Worm (Caenorhabditis elegans) whole organism, L4 larva: ENCODE data around the gene grld-1.

Source experiments
- D1046.2 ChIP-seq: fragments of 200-800 bp; sonication (Bioruptor generic); IDR thresholded peaks from 2 replicates; pipeline ENCODE4 v1.3.6; 2022; ENCODE audit warnings: missing genetic modification characterization, missing compliant biosample characterization
- F10B5.3 ChIP-seq: sonication (generic microtip); optimal IDR thresholded peaks from 2 replicates; lab custom pipeline; 2016; ENCODE audit warnings: mild to moderate bottlenecking, missing genetic modification characterization, missing compliant biosample characterization
- F26F4.8 ChIP-seq: fragments of 200-800 bp; sonication (Bioruptor generic); conservative IDR thresholded peaks from 2 replicates; pipeline ENCODE4 v1.3.6; 2022; ENCODE audit warnings: missing genetic modification characterization, missing compliant biosample characterization
- F44E2.7 ChIP-seq: fragments of 200-800 bp; sonication (Bioruptor generic); IDR thresholded peaks from 2 replicates; pipeline ENCODE4 v2.1.2; 2022; ENCODE audit warnings: missing genetic modification characterization, missing compliant biosample characterization
- Y48G9A.11 ChIP-seq: fragments of 200-800 bp; sonication (Bioruptor generic); IDR thresholded peaks from 2 replicates; pipeline ENCODE4 v1.3.6; 2022; ENCODE audit warnings: missing genetic modification reagents, missing genetic modification characterization, missing compliant biosample characterization
- aly-2 ChIP-seq: sonication (generic microtip); optimal IDR thresholded peaks from 2 replicates; lab custom pipeline; 2018; ENCODE audit warnings: missing biosample characterization, missing genetic modification characterization
- attf-4 ChIP-seq: sonication (generic microtip); optimal IDR thresholded peaks from 3 replicates; lab custom pipeline; 2017; ENCODE audit warnings: missing biosample characterization, missing genetic modification characterization
- ceh-44 ChIP-seq: fragments of 200-800 bp; sonication (Bioruptor generic); IDR thresholded peaks from 2 replicates; pipeline ENCODE4 v1.3.6; 2022; ENCODE audit warnings: missing genetic modification reagents, missing genetic modification characterization, missing compliant biosample characterization
- ceh-62 ChIP-seq: sonication (generic microtip); optimal IDR thresholded peaks from 2 replicates; lab custom pipeline; 2017; ENCODE audit warnings: missing biosample characterization, missing genetic modification characterization
- ces-1 ChIP-seq: fragments of 150-350 bp; sonication (generic microtip); optimal IDR thresholded peaks from 4 replicates; lab custom pipeline; 2014; ENCODE audit warnings: missing biosample characterization, missing genetic modification reagents, missing genetic modification characterization
- ctbp-1 ChIP-seq: fragments of 200-800 bp; sonication (Bioruptor generic); IDR thresholded peaks from 2 replicates; pipeline ENCODE4 v1.3.6; 2022; ENCODE audit warnings: missing genetic modification reagents, missing genetic modification characterization, missing compliant biosample characterization
- daf-8 ChIP-seq: fragments of 200-800 bp; sonication (Bioruptor generic); IDR thresholded peaks from 2 replicates; pipeline ENCODE4 v1.3.6; 2022; ENCODE audit warnings: missing genetic modification characterization, missing compliant biosample characterization
- fkh-10 ChIP-seq: fragments of 150-350 bp; optimal IDR thresholded peaks from 2 replicates; lab custom pipeline; 2014; ENCODE audit warnings: missing biosample characterization, missing genetic modification reagents, missing genetic modification characterization
- fos-1 ChIP-seq: fragments of 150-350 bp; optimal IDR thresholded peaks from 2 replicates; lab custom pipeline; 2014; ENCODE audit warnings: missing biosample characterization, missing genetic modification characterization
- hif-1 ChIP-seq, 2 experiments: sonication (generic microtip); optimal IDR thresholded peaks; 2 replicates each; lab custom pipeline; 2016 to 2017; ENCODE audit warnings: missing compliant biosample characterization in 2 of 2, missing genetic modification characterization in 2 of 2, missing genetic modification reagents in 2 of 2, missing genotype in 2 of 2, mild to moderate bottlenecking in 1 of 2
- lim-7 ChIP-seq: fragments of 200-800 bp; sonication (Bioruptor generic); IDR thresholded peaks from 2 replicates; pipeline ENCODE4 v1.3.6; 2022; ENCODE audit warnings: missing genetic modification characterization, missing compliant biosample characterization
- lin-15B ChIP-seq: fragments of 150-350 bp; sonication (generic microtip); optimal IDR thresholded peaks from 3 replicates; lab custom pipeline; 2014; ENCODE audit warnings: missing biosample characterization, missing genetic modification characterization
- lin-39 ChIP-seq: fragments of 150-350 bp; optimal IDR thresholded peaks from 2 replicates; lab custom pipeline; 2014; ENCODE audit warnings: missing biosample characterization, missing genetic modification reagents, missing genetic modification characterization
- lir-3 ChIP-seq: sonication (generic microtip); optimal IDR thresholded peaks from 2 replicates; lab custom pipeline; 2016; ENCODE audit warnings: mild to moderate bottlenecking, missing genetic modification characterization, missing compliant biosample characterization
- lsy-2 ChIP-seq, 2 experiments: fragments of 150-350 bp in 1 of 2; sonication (generic microtip) in 1 of 2; optimal IDR thresholded peaks; 2 replicates each; lab custom pipeline; 2014 to 2017; ENCODE audit warnings: missing biosample characterization in 2 of 2, missing genetic modification characterization in 2 of 2
- madf-9 ChIP-seq: fragments of 200-800 bp; sonication (Bioruptor generic); conservative IDR thresholded peaks from 2 replicates; pipeline ENCODE4 v1.3.6; 2022; ENCODE audit warnings: missing genetic modification reagents, missing genetic modification characterization, missing compliant biosample characterization
- mdl-1 ChIP-seq, 2 experiments: fragments of 150-350 bp in 1 of 2; sonication (generic microtip) in 1 of 2; optimal IDR thresholded peaks; 2 replicates each; lab custom pipeline; 2014 to 2017; ENCODE audit warnings: missing biosample characterization in 2 of 2, missing genetic modification characterization in 2 of 2
- mdt-29 ChIP-seq: fragments of 200-800 bp; sonication (Bioruptor generic); IDR thresholded peaks from 2 replicates; pipeline ENCODE4 v1.3.6; 2022; ENCODE audit warnings: missing genetic modification reagents, missing genetic modification characterization, missing compliant biosample characterization
- nhr-10 ChIP-seq: fragments of 150-350 bp; optimal IDR thresholded peaks from 2 replicates; lab custom pipeline; 2014; ENCODE audit warnings: missing biosample characterization, missing genetic modification characterization
- nhr-25 ChIP-seq: sonication (generic microtip); optimal IDR thresholded peaks from 2 replicates; lab custom pipeline; 2017; ENCODE audit warnings: missing genetic modification characterization, mild to moderate bottlenecking, missing compliant biosample characterization, antibody characterized with exemption, moderate library complexity, borderline replicate concordance; ENCODE audit not compliant: insufficient read depth
- nhr-77 ChIP-seq: fragments of 150-350 bp; optimal IDR thresholded peaks from 2 replicates; lab custom pipeline; 2014; ENCODE audit warnings: missing biosample characterization, missing genetic modification characterization
- pqm-1 ChIP-seq: sonication (generic microtip); optimal IDR thresholded peaks from 2 replicates; lab custom pipeline; 2017; ENCODE audit warnings: missing biosample characterization, missing genetic modification characterization
- skn-1 ChIP-seq: fragments of 150-350 bp; optimal IDR thresholded peaks from 2 replicates; lab custom pipeline; 2014; ENCODE audit warnings: missing biosample characterization, missing genetic modification characterization
- spr-3 ChIP-seq: fragments of 200-800 bp; sonication (Bioruptor generic); optimal IDR thresholded peaks from 2 replicates; lab custom pipeline; 2018; ENCODE audit warnings: mild to moderate bottlenecking, missing genetic modification characterization, missing compliant biosample characterization
- tra-1 ChIP-seq: fragments of 200-800 bp; sonication (Bioruptor generic); IDR thresholded peaks from 2 replicates; pipeline ENCODE4 v1.3.6; 2022; ENCODE audit warnings: missing genetic modification reagents, missing genetic modification characterization, missing compliant biosample characterization
- unc-130 ChIP-seq: sonication (generic microtip); optimal IDR thresholded peaks from 2 replicates; lab custom pipeline; 2016; ENCODE audit warnings: missing genetic modification reagents, missing genetic modification characterization, missing compliant biosample characterization
- unc-39 ChIP-seq: sonication (generic microtip); optimal IDR thresholded peaks from 2 replicates; lab custom pipeline; 2017; ENCODE audit warnings: missing biosample characterization, missing genetic modification characterization
- unc-62 ChIP-seq, 3 experiments: fragments of 150-350 bp in 1 of 3; sonication (generic microtip); optimal IDR thresholded peaks in 2 of 3; peaks in 1 of 3; 1 replicate in 1 of 3; 2 replicates in 2 of 3; lab custom pipeline; 2014 to 2017; ENCODE audit warnings: missing biosample characterization in 3 of 3, missing genetic modification characterization in 3 of 3, missing genetic modification reagents in 3 of 3, missing genotype in 1 of 3
- vab-7 ChIP-seq: fragments of 200-800 bp; sonication (Bioruptor generic); IDR thresholded peaks from 2 replicates; pipeline ENCODE4 v1.3.6; 2022; ENCODE audit warnings: missing genetic modification reagents, missing genetic modification characterization, missing compliant biosample characterization
- zag-1 ChIP-seq: fragments of 150-350 bp; optimal IDR thresholded peaks from 2 replicates; lab custom pipeline; 2014; ENCODE audit warnings: missing biosample characterization, missing genetic modification characterization
- ztf-11 ChIP-seq: fragments of 150-350 bp; optimal IDR thresholded peaks from 2 replicates; lab custom pipeline; 2014; ENCODE audit warnings: missing biosample characterization, missing genetic modification characterization

The grld-1 gene

DNA sequence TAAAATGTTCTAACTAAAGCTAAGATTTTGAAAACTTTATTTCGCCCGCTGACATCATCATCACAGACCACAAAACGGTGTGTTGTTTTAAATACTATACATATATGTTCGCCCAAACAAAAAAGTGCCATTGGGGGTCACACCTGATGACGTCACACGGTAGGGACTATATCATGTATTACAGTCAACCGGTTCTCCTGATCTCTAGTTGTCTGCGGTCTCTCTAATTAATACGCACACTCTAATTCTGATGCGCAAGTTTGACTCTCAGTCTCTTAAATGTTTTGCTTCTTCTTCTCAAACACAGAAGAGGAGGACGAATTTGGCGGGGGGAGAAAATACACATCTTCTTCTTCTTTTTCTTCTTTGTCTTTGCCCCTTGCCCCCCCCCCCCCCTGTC is 22.9 kb downstream of the grld-1 start (continued):
- TF ChIP-seq fos-1 (tag; lab: Kevin White, UChicago) (no peak), ces-1 (GFP tag; lab: Kevin White, UChicago) (no peak), ceh-62 (no peak), tra-1 (GFP tag; lab: Robert Waterston, UW) (peak; percentile 30; the same call in 1 of the 2 replicates), lin-39 (no peak), unc-62 (GFP tag; optimal IDR thresholded peaks at IDR 0.05 in 1 of 2; lab: Kevin White, UChicago) (peak in 1 of 2 experiments; percentile 85), unc-62 (tag; optimal IDR thresholded peaks at IDR 0.05; lab: Kevin White, UChicago) (no peak), nhr-10 (tag; lab: Kevin White, UChicago) (no peak), lsy-2 (tag; optimal IDR thresholded peaks at IDR 0.05; lab: Kevin White, UChicago) (peak in 1 of 2 experiments; percentile 29)
- TF ChIP-seq, all 104 proteins: peak for 14

DNA sequence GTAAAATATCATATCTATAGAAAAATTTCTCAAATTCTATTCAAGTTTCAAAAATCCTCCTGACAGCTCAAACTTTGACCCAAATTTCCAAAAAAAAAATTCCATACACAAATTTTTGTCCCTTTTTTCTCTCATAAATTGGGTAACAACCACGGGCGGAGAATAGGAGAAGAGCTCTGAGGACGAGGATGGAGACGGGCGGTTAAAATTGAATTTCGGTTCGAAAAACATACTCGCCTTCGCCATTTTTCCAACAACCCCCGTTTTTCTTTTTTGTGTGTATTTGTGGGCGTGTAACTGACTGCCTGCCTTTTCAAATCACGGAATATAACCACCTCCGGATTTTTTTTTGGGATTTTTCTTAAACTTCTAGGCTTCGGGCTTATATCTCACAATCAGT is 28.1 kb downstream of the grld-1 start:
- TF ChIP-seq ces-1 (GFP tag; lab: Kevin White, UChicago): peak; percentile 18
- peak; percentile 18 for TF ChIP-seq fkh-10 (GFP tag; lab: Kevin White, UChicago)
- no peak for TF ChIP-seq F44E2.7 (GFP tag; lab: Robert Waterston, UW)
- no peak for TF ChIP-seq mdt-29 (GFP tag; lab: Robert Waterston, UW)
- TF ChIP-seq F26F4.8 (GFP tag; lab: Robert Waterston, UW): no peak
- no peak for TF ChIP-seq nhr-25 (tag; lab: Kevin White, UChicago)
- no peak for TF ChIP-seq pqm-1 (tag; lab: Kevin White, UChicago)

DNA sequence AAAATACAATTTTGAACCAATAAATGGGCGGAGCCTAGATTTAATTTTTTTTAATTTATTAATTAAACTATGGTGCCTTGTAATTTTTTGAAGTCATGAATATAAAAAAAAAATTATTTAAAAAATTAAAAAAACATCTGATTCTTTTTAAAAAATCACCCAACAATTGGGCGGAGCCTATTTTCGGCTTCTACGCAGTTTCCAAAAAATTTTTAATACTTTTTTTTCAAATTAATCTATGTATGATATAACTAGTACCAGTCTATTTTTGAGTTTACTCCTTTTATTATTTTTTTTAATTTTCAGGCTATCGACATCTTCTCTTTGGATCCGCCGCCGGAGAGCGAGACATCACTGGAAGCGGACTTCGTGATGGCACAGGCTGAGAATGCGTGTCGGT is 34.1 kb downstream of the grld-1 start, which contains the start of gene tpa-1:
TSS of gene tpa-1 (plus strand) at position 301 of the 400 bp plus-strand sequence.
- no peak for TF ChIP-seq lim-7 (GFP tag; lab: Robert Waterston, UW)
- TF ChIP-seq Y48G9A.11 (GFP tag; lab: Robert Waterston, UW): no peak
- TF ChIP-seq attf-4: no peak
- no peak for TF ChIP-seq unc-130 (GFP tag; lab: Kevin White, UChicago)

DNA sequence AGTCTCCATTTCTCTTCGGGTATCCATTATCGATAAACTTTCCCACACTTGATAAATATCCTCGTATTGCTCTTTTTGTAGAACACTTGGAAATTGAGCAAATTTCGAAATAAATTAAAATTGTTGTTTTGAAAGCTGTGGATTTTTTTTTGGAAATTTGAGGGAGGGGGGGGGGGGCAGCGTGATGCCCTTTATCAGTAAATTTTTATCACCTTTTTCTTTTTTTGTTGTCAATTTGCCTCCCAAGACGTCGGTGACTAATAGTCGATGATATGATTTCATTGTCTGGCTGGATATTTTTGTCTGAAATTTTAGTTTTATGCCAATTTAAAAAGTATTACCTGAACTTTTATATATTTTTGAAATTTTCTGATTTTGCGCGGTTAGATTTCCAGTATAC is 35.7 kb downstream of the grld-1 start, which contains the start of gene scl-23:
TSS of gene scl-23 (minus strand) at position 101 of the 400 bp plus-strand sequence.
- no peak for TF ChIP-seq madf-9 (GFP tag; lab: Robert Waterston, UW)
- TF ChIP-seq ceh-44 (GFP tag; lab: Robert Waterston, UW): no peak
- TF ChIP-seq mdl-1 (tag; optimal IDR thresholded peaks at IDR 0.05; lab: Kevin White, UChicago): no peak
- TF ChIP-seq hif-1 (tag; optimal IDR thresholded peaks at IDR 0.05; lab: Kevin White, UChicago): no peak
- no peak for TF ChIP-seq ctbp-1 (GFP tag; lab: Robert Waterston, UW)

DNA sequence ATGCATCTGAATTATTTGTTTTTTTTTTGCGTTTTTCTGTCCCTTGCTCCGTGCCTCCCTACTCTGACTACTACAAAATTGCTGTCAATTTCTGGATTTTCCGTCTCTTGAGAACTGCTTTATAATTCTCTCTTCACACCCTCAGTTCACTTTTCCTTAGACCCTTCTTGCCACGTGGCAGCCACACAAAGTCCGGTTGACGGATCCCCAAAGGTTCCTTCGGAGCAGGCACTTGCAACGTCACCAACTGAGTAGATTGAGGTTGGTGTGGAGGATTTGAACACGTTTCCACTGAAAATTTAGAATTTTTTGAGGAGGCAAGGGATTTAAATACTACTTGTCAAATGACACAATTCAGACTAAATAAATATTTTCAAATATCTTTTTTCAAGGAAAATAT is 39.0 kb downstream of the grld-1 start:
- no peak for TF ChIP-seq D1046.2 (GFP tag; lab: Robert Waterston, UW)
- no peak for TF ChIP-seq aly-2
- TF ChIP-seq skn-1 (tag; lab: Kevin White, UChicago): no peak
- no peak for TF ChIP-seq lin-15B (tag; lab: Kevin White, UChicago)
- no peak for TF ChIP-seq daf-8

DNA sequence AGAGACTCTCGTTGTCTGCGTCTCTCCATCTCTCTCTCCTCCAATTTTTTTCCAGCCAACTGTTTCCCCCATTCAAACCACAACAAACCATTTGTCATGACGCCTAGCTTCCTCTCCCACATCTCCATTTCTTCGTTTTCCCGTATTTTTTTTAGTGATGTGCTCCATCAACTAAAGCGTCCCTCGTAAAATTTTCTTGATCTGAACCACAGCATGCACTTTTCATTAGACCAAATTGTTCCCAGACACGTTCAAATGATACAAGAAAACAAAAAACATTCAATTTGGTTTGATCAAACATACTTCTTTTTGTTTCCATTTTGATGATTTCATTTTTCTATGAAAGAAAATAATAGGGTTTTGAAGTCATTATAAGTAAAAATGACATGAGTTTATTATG is 43.4 kb downstream of the grld-1 start:
- TF ChIP-seq daf-8 (no peak), lir-3 (no peak), ctbp-1 (GFP tag; lab: Robert Waterston, UW) (no peak), F10B5.3 (tag; lab: Kevin White, UChicago) (no peak), spr-3 (GFP tag; lab: Kevin White, UChicago) (no peak), nhr-77 (tag; lab: Kevin White, UChicago) (no peak), lin-15B (tag; lab: Kevin White, UChicago) (no peak), zag-1 (no peak), ztf-11 (tag; lab: Kevin White, UChicago) (no peak), unc-39 (tag; lab: Kevin White, UChicago) (no peak), lsy-2 (tag; optimal IDR thresholded peaks at IDR 0.05; lab: Kevin White, UChicago) (no peak), vab-7 (GFP tag; lab: Robert Waterston, UW) (no peak)
- TF ChIP-seq, all 104 proteins: peak for 0
